Worm (Caenorhabditis elegans) whole organism, early embryonic: Measurements from ENCODE around the gene bath-46.
"Not testable (repeated sequence)": the region's sequence is repeated elsewhere in the genome, so short reads cannot be mapped to it uniquely, and the experiment has no call there.

ENCODE experiments used
- B0310.2 ChIP-seq: sonication (generic microtip); optimal IDR thresholded peaks from 2 replicates; lab custom pipeline; 2016; ENCODE audit warnings: mild to moderate bottlenecking, missing genetic modification characterization, missing compliant biosample characterization
- F13C5.2 ChIP-seq: sonication (generic microtip); optimal IDR thresholded peaks from 2 replicates; lab custom pipeline; 2017; ENCODE audit warnings: mild to moderate bottlenecking, missing genetic modification characterization, inconsistent platforms, missing compliant biosample characterization
- aly-1 ChIP-seq: sonication (generic microtip); optimal IDR thresholded peaks from 2 replicates; lab custom pipeline; 2016; ENCODE audit warnings: missing genetic modification characterization, missing compliant biosample characterization
- ama-1 ChIP-seq: fragments of 150-350 bp; optimal IDR thresholded peaks from 2 replicates; lab custom pipeline; 2014
- ceh-13 ChIP-seq: fragments of 200-800 bp; sonication (Bioruptor generic); optimal IDR thresholded peaks from 2 replicates; lab custom pipeline; 2018; ENCODE audit warnings: mild to moderate bottlenecking, missing genetic modification characterization, missing compliant biosample characterization
- ceh-36 ChIP-seq: sonication (generic microtip); optimal IDR thresholded peaks from 2 replicates; lab custom pipeline; 2016; ENCODE audit warnings: missing genetic modification characterization, inconsistent platforms, missing compliant biosample characterization
- ets-7 ChIP-seq: sonication (generic microtip); optimal IDR thresholded peaks from 2 replicates; lab custom pipeline; 2016; ENCODE audit warnings: missing genotype, missing genetic modification characterization, missing compliant biosample characterization
- flt-1 ChIP-seq: fragments of 200-800 bp; sonication (Bioruptor generic); IDR thresholded peaks from 2 replicates; pipeline ENCODE4 v1.3.6; 2022; ENCODE audit warnings: missing genetic modification characterization, missing compliant biosample characterization
- hmbx-1 ChIP-seq: sonication (generic microtip); optimal IDR thresholded peaks from 2 replicates; lab custom pipeline; 2016; ENCODE audit warnings: mild to moderate bottlenecking, missing genetic modification characterization, missing compliant biosample characterization
- hmg-4 ChIP-seq: fragments of 200-800 bp; sonication (Bioruptor generic); optimal IDR thresholded peaks from 2 replicates; lab custom pipeline; 2018; ENCODE audit warnings: mild to moderate bottlenecking, missing genetic modification characterization, missing compliant biosample characterization
- hnd-1 ChIP-seq: sonication (generic microtip); optimal IDR thresholded peaks from 2 replicates; lab custom pipeline; 2016; ENCODE audit warnings: missing genetic modification characterization, missing compliant biosample characterization
- pes-1 ChIP-seq: fragments of 200-800 bp; sonication (Bioruptor generic); IDR thresholded peaks from 2 replicates; pipeline ENCODE4 v1.3.6; 2022; ENCODE audit warnings: missing genetic modification reagents, missing genetic modification characterization, missing compliant biosample characterization
- scrt-1 ChIP-seq: fragments of 200-800 bp; sonication (Bioruptor generic); IDR thresholded peaks from 2 replicates; pipeline ENCODE4 v1.3.6; 2022; ENCODE audit warnings: missing genetic modification characterization, missing compliant biosample characterization
- sea-1 ChIP-seq: fragments of 200-800 bp; sonication (Bioruptor generic); conservative IDR thresholded peaks from 2 replicates; pipeline ENCODE4 v1.3.6; 2022; ENCODE audit warnings: missing genetic modification characterization, missing compliant biosample characterization
- tbx-11 ChIP-seq: fragments of 200-800 bp; sonication (Bioruptor generic); IDR thresholded peaks from 2 replicates; pipeline ENCODE4 v1.3.6; 2022; ENCODE audit warnings: missing genetic modification characterization, missing compliant biosample characterization
- tbx-37 ChIP-seq: fragments of 200-800 bp; sonication (Bioruptor generic); conservative IDR thresholded peaks from 2 replicates; pipeline ENCODE4 v1.3.6; 2022; ENCODE audit warnings: missing genetic modification reagents, missing genetic modification characterization, missing compliant biosample characterization
- tra-4 ChIP-seq: sonication (generic microtip); optimal IDR thresholded peaks from 2 replicates; lab custom pipeline; 2017; ENCODE audit warnings: missing genetic modification characterization, missing compliant biosample characterization

bath-46 gene

DNA sequence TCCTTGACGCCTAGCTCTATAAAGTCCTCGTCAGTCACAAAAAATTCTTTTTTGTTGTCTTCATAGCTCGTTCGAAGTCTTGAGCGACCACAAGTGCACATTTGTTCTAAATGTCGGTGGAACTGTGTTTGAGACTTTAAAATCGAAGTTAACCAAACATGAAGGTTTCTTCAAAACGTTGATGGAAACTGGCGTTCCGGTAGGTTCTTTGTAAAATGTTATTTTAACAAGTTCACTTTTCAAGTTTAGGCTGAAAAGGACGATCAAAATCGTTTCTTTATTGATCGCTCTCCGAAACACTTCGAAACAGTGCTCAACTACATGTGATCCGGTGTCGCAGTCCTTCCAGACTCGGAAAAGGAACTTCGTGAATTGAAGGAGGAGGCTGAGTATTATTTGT is 26.9 kb downstream of the bath-46 start, which contains the start of gene fbxa-160:
fbxa-160 (minus strand) TSS at position 101 of the 400 bp plus-strand sequence.
- TF ChIP-seq tbx-37 (GFP tag; lab: Robert Waterston, UW) (no peak), aly-1 (tag; lab: Kevin White, UChicago) (no peak), ceh-36 (tag; lab: Kevin White, UChicago) (no peak), hmbx-1 (tag; lab: Kevin White, UChicago) (no peak), B0310.2 (tag; lab: Kevin White, UChicago) (no peak), tra-4 (no peak), flt-1 (GFP tag; lab: Robert Waterston, UW) (no peak), scrt-1 (GFP tag; lab: Robert Waterston, UW) (no peak), ama-1 (lab: Kevin White, UChicago) (no peak), F13C5.2 (tag; lab: Kevin White, UChicago) (no peak), hnd-1 (no peak), ceh-13 (GFP tag; lab: Kevin White, UChicago) (no peak), sea-1 (no peak)

DNA sequence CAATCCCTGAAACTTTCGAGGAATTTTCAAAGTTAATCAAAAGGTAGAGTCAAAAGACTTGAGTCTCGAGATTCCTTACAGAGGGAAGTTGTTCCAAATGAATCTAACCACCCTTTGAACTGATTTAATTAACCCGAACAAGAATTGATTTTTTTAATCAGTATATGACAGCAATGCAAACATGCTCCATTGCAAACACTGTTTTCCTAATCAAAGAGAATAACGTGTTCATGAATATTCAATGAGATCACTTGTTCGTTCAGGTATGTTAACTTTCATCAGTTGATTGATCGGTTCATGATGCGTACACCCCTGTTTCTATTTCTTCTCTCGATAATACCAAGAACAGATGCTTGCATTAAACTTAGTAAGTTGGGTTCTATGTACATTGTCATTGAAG is 28.0 kb downstream of the bath-46 start, which contains the start of gene C08E3.14:
C08E3.14 (plus strand) TSS at position 301 of the 400 bp plus-strand sequence.
- TF ChIP-seq ceh-36 (tag; lab: Kevin White, UChicago) (no peak), hmbx-1 (tag; lab: Kevin White, UChicago) (no peak), B0310.2 (tag; lab: Kevin White, UChicago) (no peak), hnd-1 (no peak), tbx-37 (GFP tag; lab: Robert Waterston, UW) (no peak), ets-7 (tag; lab: Kevin White, UChicago) (no peak), tbx-11 (GFP tag; lab: Robert Waterston, UW) (no peak), hmg-4 (GFP tag; lab: Kevin White, UChicago) (no peak), sea-1 (no peak), flt-1 (GFP tag; lab: Robert Waterston, UW) (no peak), ama-1 (lab: Kevin White, UChicago) (no peak), tra-4 (no peak), scrt-1 (GFP tag; lab: Robert Waterston, UW) (no peak)

DNA sequence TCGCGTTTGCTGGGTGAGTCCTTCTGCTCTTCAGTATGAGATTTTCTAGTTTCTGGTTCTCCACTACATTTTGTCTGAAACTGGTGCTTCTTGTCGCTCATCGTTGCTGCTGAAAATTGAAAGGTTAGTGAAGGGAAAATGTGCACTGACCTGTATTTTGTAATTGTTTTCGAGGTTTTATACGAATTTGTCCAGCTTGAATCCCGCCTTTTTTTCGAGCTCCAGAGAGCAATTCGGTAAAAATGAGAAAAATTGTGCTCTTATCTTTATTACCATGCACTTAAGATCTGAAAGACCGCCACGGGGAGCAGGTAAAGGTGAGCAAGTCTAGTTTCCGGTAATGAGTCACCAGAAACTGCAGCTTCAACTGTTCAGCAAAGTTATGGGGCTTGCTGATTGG is 30.1 kb downstream of the bath-46 start, which contains the start of gene C08E3.15:
C08E3.15 (minus strand) TSS at position 101 of the 400 bp plus-strand sequence.
- TF ChIP-seq tra-4; aly-1 (tag; lab: Kevin White, UChicago); scrt-1 (GFP tag; lab: Robert Waterston, UW): not testable (repeated sequence)

ce11 chrII:1632216-1632615 is 34.5 kb downstream of the bath-46 start, which contains the start of gene C08E3.13:
Gene C08E3.13, minus strand, starts transcription at chrII:1632316.
- not testable (repeated sequence) for TF ChIP-seq tbx-37 (GFP tag; lab: Robert Waterston, UW); F13C5.2 (tag; lab: Kevin White, UChicago); ceh-13 (GFP tag; lab: Kevin White, UChicago)

- not testable (repeated sequence) for TF ChIP-seq ceh-36 (tag; lab: Kevin White, UChicago); tbx-11 (GFP tag; lab: Robert Waterston, UW); hmbx-1 (tag; lab: Kevin White, UChicago)
Measured at ce11 chrII:1633490-1633889, 35.8 kb downstream of the bath-46 start, which contains the start of gene C08E3.1. Gene C08E3.1, plus strand, starts transcription at chrII:1633790.

DNA sequence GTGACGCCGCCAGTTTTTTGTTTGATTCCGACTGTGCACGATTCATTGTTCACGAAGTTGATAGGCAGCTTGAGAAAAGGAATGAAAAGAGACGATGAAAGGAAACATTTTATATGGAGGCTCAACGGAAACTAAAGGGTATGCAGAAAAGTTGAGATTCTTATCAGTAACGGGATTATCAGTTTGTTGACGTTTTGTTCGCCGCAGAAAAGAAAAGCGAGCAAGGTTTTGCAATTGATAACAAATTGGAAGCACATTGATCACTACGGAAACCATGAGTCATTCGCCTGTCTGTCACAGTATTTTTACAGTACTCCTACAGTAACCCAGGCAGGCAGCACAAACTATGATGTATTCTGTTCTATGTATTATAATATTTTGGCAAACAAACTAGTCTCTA is 38.3 kb downstream of the bath-46 start:
- TF ChIP-seq ceh-13 (GFP tag; lab: Kevin White, UChicago) (no peak), tbx-11 (GFP tag; lab: Robert Waterston, UW) (no peak)

- not testable (repeated sequence) for TF ChIP-seq aly-1 (tag; lab: Kevin White, UChicago); ceh-36 (tag; lab: Kevin White, UChicago); scrt-1 (GFP tag; lab: Robert Waterston, UW)
Measured at ce11 chrII:1636392-1636791, 38.7 kb downstream of the bath-46 start, which contains the start of gene srg-20. Gene srg-20, plus strand, starts transcription at chrII:1636692.

ce11 chrII:1640496-1640895 is 42.8 kb downstream of the bath-46 start, which contains the start of gene srh-72:
Gene srh-72, minus strand, starts transcription at chrII:1640596.
- TF ChIP-seq tbx-11 (GFP tag; lab: Robert Waterston, UW) (no peak), ets-7 (tag; lab: Kevin White, UChicago) (no peak), tbx-37 (GFP tag; lab: Robert Waterston, UW) (no peak), ama-1 (lab: Kevin White, UChicago) (no peak)

DNA sequence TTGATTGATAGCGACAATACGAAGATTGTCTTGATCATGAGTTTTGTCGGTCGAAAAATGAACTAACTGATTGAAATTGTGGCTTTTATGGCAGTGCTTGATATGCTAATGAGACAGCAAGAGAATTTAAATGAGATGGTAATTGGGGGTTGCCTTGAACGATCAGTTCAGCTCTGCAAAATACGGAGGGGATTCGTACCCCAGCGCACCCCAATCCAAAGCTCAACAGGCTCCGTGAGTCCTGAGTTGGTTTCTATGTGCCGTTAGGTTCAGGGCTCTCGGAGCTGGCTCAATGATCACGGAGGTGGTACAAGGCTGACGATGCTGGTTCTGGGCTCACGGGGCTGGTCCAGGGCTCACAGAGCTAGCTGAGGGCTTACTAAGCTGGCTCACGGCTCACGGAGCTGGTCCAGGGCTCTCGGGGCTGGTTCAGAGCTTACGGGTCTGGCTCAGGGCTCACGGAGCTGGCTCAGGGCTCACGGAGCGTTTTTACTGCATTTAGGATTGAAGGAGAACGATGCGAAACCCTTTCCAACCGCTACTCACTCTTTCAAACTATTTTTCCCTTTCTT is 47.2 kb downstream of the bath-46 start, which contains the start of gene ZC204.6:
ZC204.6 (minus strand) TSS at position 51 of the 572 bp plus-strand sequence.
- TF ChIP-seq flt-1 (GFP tag; lab: Robert Waterston, UW) (no peak), tbx-37 (GFP tag; lab: Robert Waterston, UW) (no peak), aly-1 (tag; lab: Kevin White, UChicago) (no peak), hnd-1 (no peak), hmbx-1 (tag; lab: Kevin White, UChicago) (no peak), tbx-11 (GFP tag; lab: Robert Waterston, UW) (no peak), pes-1 (GFP tag; lab: Robert Waterston, UW) (no peak), sea-1 (no peak), ama-1 (lab: Kevin White, UChicago) (no peak), B0310.2 (tag; lab: Kevin White, UChicago) (no peak), ets-7 (tag; lab: Kevin White, UChicago) (no peak), ceh-13 (GFP tag; lab: Kevin White, UChicago) (no peak), F13C5.2 (tag; lab: Kevin White, UChicago) (no peak), ceh-36 (tag; lab: Kevin White, UChicago) (no peak), tra-4 (no peak), hmg-4 (GFP tag; lab: Kevin White, UChicago) (no peak), scrt-1 (GFP tag; lab: Robert Waterston, UW) (no peak)
